Worm (Caenorhabditis elegans) whole organism, late embryonic: ENCODE results near the gene R186.8.

ENCODE experiments used
- C08G9.2 ChIP-seq: sonication (generic microtip); optimal IDR thresholded peaks from 2 replicates; lab custom pipeline; 2016; ENCODE audit warnings: mild to moderate bottlenecking, missing genetic modification characterization, moderate library complexity, missing compliant biosample characterization
- ama-1 ChIP-seq: fragments of 150-350 bp; optimal IDR thresholded peaks from 2 replicates; lab custom pipeline; 2014
- ceh-19 ChIP-seq: fragments of 200-800 bp; sonication (Bioruptor generic); optimal IDR thresholded peaks from 2 replicates; lab custom pipeline; 2018; ENCODE audit warnings: mild to moderate bottlenecking, missing genetic modification characterization, missing compliant biosample characterization
- fkh-10 ChIP-seq: fragments of 150-350 bp; optimal IDR thresholded peaks from 2 replicates; lab custom pipeline; 2014; ENCODE audit warnings: missing biosample characterization, missing genetic modification reagents, missing genetic modification characterization
- fkh-6 ChIP-seq: sonication (generic microtip); optimal IDR thresholded peaks from 2 replicates; lab custom pipeline; 2016; ENCODE audit warnings: missing genetic modification characterization, missing compliant biosample characterization
- lin-11 ChIP-seq: fragments of 200-800 bp; sonication (Bioruptor generic); optimal IDR thresholded peaks from 2 replicates; lab custom pipeline; 2018; ENCODE audit warnings: mild to moderate bottlenecking, missing genetic modification characterization, missing compliant biosample characterization
- pax-1 ChIP-seq: fragments of 150-350 bp; optimal IDR thresholded peaks from 2 replicates; lab custom pipeline; 2014; ENCODE audit warnings: missing biosample characterization, missing genetic modification characterization
- pha-4 ChIP-seq: fragments of 150-350 bp; optimal IDR thresholded peaks from 2 replicates; lab custom pipeline; 2018; ENCODE audit warnings: missing biosample characterization, missing genetic modification reagents, missing genetic modification characterization
- pros-1 ChIP-seq: fragments of 150-350 bp; optimal IDR thresholded peaks from 2 replicates; lab custom pipeline; 2014; ENCODE audit warnings: missing biosample characterization, missing genetic modification reagents, missing genetic modification characterization
- rnt-1 ChIP-seq: sonication (generic microtip); optimal IDR thresholded peaks from 2 replicates; lab custom pipeline; 2016; ENCODE audit warnings: missing genetic modification characterization, missing compliant biosample characterization
- sox-2 ChIP-seq: fragments of 200-800 bp; sonication (Bioruptor generic); IDR thresholded peaks from 2 replicates; pipeline ENCODE4 v1.3.6; 2022; ENCODE audit warnings: missing genetic modification reagents, missing genetic modification characterization, missing compliant biosample characterization
- unc-86 ChIP-seq: sonication (generic microtip); optimal IDR thresholded peaks from 2 replicates; lab custom pipeline; 2016; ENCODE audit warnings: missing genetic modification characterization, missing compliant biosample characterization

ce11 chrV:12924128-12924527 lies 43.7 kb downstream of the R186.8 start, which contains the start of gene pqn-67:
- no peak for TF ChIP-seq pros-1 (tag; lab: Kevin White, UChicago)
- no peak for TF ChIP-seq ceh-19 (GFP tag; lab: Kevin White, UChicago)
- TF ChIP-seq pax-1 (tag; lab: Kevin White, UChicago), result no peak
- no peak for TF ChIP-seq unc-86 (tag; lab: Kevin White, UChicago)
- no peak for TF ChIP-seq pha-4 (tag; lab: Kevin White, UChicago)
- no peak for TF ChIP-seq ama-1 (lab: Kevin White, UChicago)
- TF ChIP-seq fkh-6 (tag; lab: Kevin White, UChicago), result no peak
- TF ChIP-seq lin-11 (tag; lab: Kevin White, UChicago), result no peak
- no peak for TF ChIP-seq C08G9.2
- no peak for TF ChIP-seq sox-2 (GFP tag; lab: Robert Waterston, UW)
- TF ChIP-seq rnt-1 (tag; lab: Kevin White, UChicago), result no peak
- no peak for TF ChIP-seq fkh-10
